Worm (Caenorhabditis elegans) whole organism, midembryonic: ENCODE measurements around the gene srh-186.

ENCODE experiments used
- flt-1 ChIP-seq: fragments of 200-800 bp; sonication (Bioruptor generic); IDR thresholded peaks from 2 replicates; pipeline ENCODE4 v1.3.6; 2022; ENCODE audit warnings: missing genetic modification characterization, missing compliant biosample characterization
- klf-2 ChIP-seq: fragments of 200-800 bp; sonication (Bioruptor generic); conservative IDR thresholded peaks from 2 replicates; pipeline ENCODE4 v1.3.6; 2022; ENCODE audit warnings: missing genetic modification reagents, missing genetic modification characterization, missing compliant biosample characterization
- ref-1 ChIP-seq: fragments of 200-800 bp; sonication (Bioruptor generic); conservative IDR thresholded peaks from 2 replicates; pipeline ENCODE4 v1.3.6; 2022; ENCODE audit warnings: missing genetic modification reagents, missing genetic modification characterization, missing compliant biosample characterization
- tab-1 ChIP-seq: fragments of 200-800 bp; sonication (Bioruptor generic); IDR thresholded peaks from 2 replicates; pipeline ENCODE4 v1.3.6; 2022; ENCODE audit warnings: missing genetic modification characterization, missing compliant biosample characterization
- ztf-29 ChIP-seq: fragments of 200-800 bp; sonication (Bioruptor generic); IDR thresholded peaks from 2 replicates; pipeline ENCODE4 v1.3.6; 2022; ENCODE audit warnings: missing genetic modification reagents, missing genetic modification characterization, missing compliant biosample characterization

ce11 chrV:15952762-15953161, 2.8 kb upstream of the srh-186 start, which contains the start of gene srw-56:
- TF ChIP-seq ref-1 (GFP tag; lab: Robert Waterston, UW): no peak
- no peak for TF ChIP-seq ztf-29
- TF ChIP-seq klf-2 (GFP tag; lab: Robert Waterston, UW): no peak
- TF ChIP-seq flt-1 (GFP tag; lab: Robert Waterston, UW): no peak
- no peak for TF ChIP-seq tab-1 (GFP tag; lab: Robert Waterston, UW)
